Worm (Caenorhabditis elegans): Measurements from ENCODE around the gene C07A12.18.

ce11 chrX:4544543-4544942 lies 5.2 kb downstream of the C07A12.18 start, which contains the start of gene C07A12.2:
- TF ChIP-seq unc-62 (GFP tag; optimal IDR thresholded peaks at IDR 0.05) = no peak
- TF ChIP-seq unc-39 (tag; optimal IDR thresholded peaks at IDR 0.05) = no peak
- no peak for TF ChIP-seq R02D3.7 (tag; optimal IDR thresholded peaks at IDR 0.05)
- TF ChIP-seq unc-55 (GFP tag; optimal IDR thresholded peaks at IDR 0.05) = no peak
- TF ChIP-seq nhr-12 (tag; optimal IDR thresholded peaks at IDR 0.05) = no peak
- no peak for TF ChIP-seq ztf-1 (GFP tag; conservative IDR thresholded peaks at IDR 0.05)
- no peak for TF ChIP-seq mab-5 (tag; optimal IDR thresholded peaks at IDR 0.05)
- no peak for TF ChIP-seq ama-1 (optimal IDR thresholded peaks at IDR 0.05)
- no peak for TF ChIP-seq lsy-2 (tag; optimal IDR thresholded peaks at IDR 0.05)
